Fruit fly (Drosophila melanogaster): ENCODE data around the gene ogre.

DNA sequence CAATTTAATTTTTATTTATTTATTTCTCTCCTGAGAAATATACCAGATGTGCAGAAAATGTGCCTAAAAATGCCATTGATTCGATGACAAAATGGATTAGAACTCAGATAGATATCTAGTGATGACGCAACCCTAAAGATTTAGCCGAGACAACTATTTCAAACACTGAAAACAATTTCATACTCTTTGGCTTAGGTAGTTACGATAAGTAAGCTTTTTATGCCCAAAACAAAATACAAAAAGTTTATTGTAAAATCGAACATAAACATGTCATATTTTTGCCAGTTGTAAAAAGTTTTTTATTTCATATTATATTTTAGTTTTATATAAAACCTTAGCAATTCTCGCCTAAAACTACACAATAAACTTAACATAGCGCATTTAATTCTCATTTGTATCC lies 17.8 kb downstream of the ogre start, which contains the start of gene CG3040:
- TF ChIP-seq CG17612 (GFP tag; IDR thresholded peaks at IDR 0.05): no peak
- TF ChIP-seq CG11456 (GFP tag; IDR thresholded peaks at IDR 0.05): no peak

Measured in whole organism, embryonic.